Worm (Caenorhabditis elegans) whole organism, late embryonic: Measurements from ENCODE around the gene sre-34.

Experiments used
- C38D4.7 ChIP-seq: fragments of 200-800 bp; sonication (Bioruptor generic); optimal IDR thresholded peaks from 2 replicates; lab custom pipeline; 2018; ENCODE audit warnings: mild to moderate bottlenecking, missing genetic modification characterization, moderate library complexity, missing compliant biosample characterization
- F13H6.1 ChIP-seq: sonication (generic microtip); optimal IDR thresholded peaks from 2 replicates; lab custom pipeline; 2016; ENCODE audit warnings: missing genetic modification characterization, missing compliant biosample characterization
- K09A11.1 ChIP-seq: sonication (generic microtip); optimal IDR thresholded peaks from 2 replicates; lab custom pipeline; 2017; ENCODE audit warnings: antibody characterized with exemption, mild to moderate bottlenecking, missing genetic modification characterization, missing compliant biosample characterization; ENCODE audit not compliant: insufficient read depth
- ahr-1 ChIP-seq: sonication (generic microtip); optimal IDR thresholded peaks from 2 replicates; lab custom pipeline; 2016; ENCODE audit warnings: missing genetic modification characterization, missing compliant biosample characterization
- ama-1 ChIP-seq: fragments of 150-350 bp; optimal IDR thresholded peaks from 2 replicates; lab custom pipeline; 2014
- ceh-14 ChIP-seq: sonication (generic microtip); optimal IDR thresholded peaks from 2 replicates; lab custom pipeline; 2016; ENCODE audit warnings: missing genotype, missing genetic modification characterization, missing compliant biosample characterization
- ceh-19 ChIP-seq: fragments of 200-800 bp; sonication (Bioruptor generic); optimal IDR thresholded peaks from 2 replicates; lab custom pipeline; 2018; ENCODE audit warnings: mild to moderate bottlenecking, missing genetic modification characterization, missing compliant biosample characterization
- ceh-2 ChIP-seq: sonication (generic microtip); optimal IDR thresholded peaks from 2 replicates; lab custom pipeline; 2016; ENCODE audit warnings: missing genotype, missing genetic modification characterization, missing compliant biosample characterization
- ceh-22 ChIP-seq: sonication (generic microtip); optimal IDR thresholded peaks from 2 replicates; lab custom pipeline; 2017; ENCODE audit warnings: missing biosample characterization, missing genetic modification characterization
- ceh-24 ChIP-seq: sonication (generic microtip); optimal IDR thresholded peaks from 2 replicates; lab custom pipeline; 2016; ENCODE audit warnings: mild to moderate bottlenecking, missing genetic modification characterization, missing compliant biosample characterization
- ceh-31 ChIP-seq: sonication (generic microtip); optimal IDR thresholded peaks from 2 replicates; lab custom pipeline; 2016; ENCODE audit warnings: missing genetic modification characterization, missing compliant biosample characterization
- ceh-34 ChIP-seq: sonication (generic microtip); optimal IDR thresholded peaks from 2 replicates; lab custom pipeline; 2016; ENCODE audit warnings: mild to moderate bottlenecking, missing genetic modification characterization, missing compliant biosample characterization
- ceh-48 ChIP-seq: sonication (generic microtip); optimal IDR thresholded peaks from 2 replicates; lab custom pipeline; 2016; ENCODE audit warnings: missing genetic modification characterization, inconsistent platforms, missing compliant biosample characterization
- ceh-6 ChIP-seq: fragments of 200-800 bp; sonication (Bioruptor generic); optimal IDR thresholded peaks from 2 replicates; lab custom pipeline; 2018; ENCODE audit warnings: mild to moderate bottlenecking, missing genetic modification characterization, missing compliant biosample characterization
- dmd-4 ChIP-seq: sonication (generic microtip); optimal IDR thresholded peaks from 2 replicates; lab custom pipeline; 2016; ENCODE audit warnings: borderline replicate concordance, missing genetic modification characterization, missing compliant biosample characterization
- dve-1 ChIP-seq: sonication (generic microtip); optimal IDR thresholded peaks from 2 replicates; lab custom pipeline; 2017; ENCODE audit warnings: antibody characterized with exemption, mild to moderate bottlenecking, missing genetic modification characterization, missing compliant biosample characterization
- elt-2 ChIP-seq: sonication (generic microtip); optimal IDR thresholded peaks from 2 replicates; lab custom pipeline; 2016; ENCODE audit warnings: missing genetic modification reagents, missing genetic modification characterization, missing compliant biosample characterization
- ets-4 ChIP-seq: sonication (generic microtip); optimal IDR thresholded peaks from 2 replicates; lab custom pipeline; 2016; ENCODE audit warnings: missing genetic modification characterization, missing compliant biosample characterization
- fax-1 ChIP-seq: sonication (generic microtip); optimal IDR thresholded peaks from 2 replicates; lab custom pipeline; 2016; ENCODE audit warnings: missing genotype, missing genetic modification characterization, missing compliant biosample characterization
- gmeb-2 ChIP-seq: sonication (generic microtip); optimal IDR thresholded peaks from 2 replicates; lab custom pipeline; 2016; ENCODE audit warnings: missing genetic modification characterization, inconsistent platforms, missing compliant biosample characterization
- lim-6 ChIP-seq: sonication (generic microtip); optimal IDR thresholded peaks from 2 replicates; lab custom pipeline; 2016; ENCODE audit warnings: missing genetic modification characterization, missing compliant biosample characterization
- lin-11 ChIP-seq: fragments of 200-800 bp; sonication (Bioruptor generic); optimal IDR thresholded peaks from 2 replicates; lab custom pipeline; 2018; ENCODE audit warnings: mild to moderate bottlenecking, missing genetic modification characterization, missing compliant biosample characterization
- madf-2 ChIP-seq: sonication (generic microtip); optimal IDR thresholded peaks from 2 replicates; lab custom pipeline; 2017; ENCODE audit warnings: missing genetic modification characterization, missing compliant biosample characterization
- mec-3 ChIP-seq: sonication (generic microtip); optimal IDR thresholded peaks from 2 replicates; lab custom pipeline; 2016; ENCODE audit warnings: borderline replicate concordance, missing genetic modification characterization, missing compliant biosample characterization
- nfya-1 ChIP-seq: sonication (generic microtip); optimal IDR thresholded peaks from 2 replicates; lab custom pipeline; 2017; ENCODE audit warnings: missing genetic modification characterization, mild to moderate bottlenecking, missing compliant biosample characterization, antibody characterized with exemption, moderate library complexity
- nhr-11 ChIP-seq: fragments of 150-350 bp; optimal IDR thresholded peaks from 2 replicates; lab custom pipeline; 2014; ENCODE audit warnings: missing biosample characterization, missing genetic modification characterization
- pag-3 ChIP-seq: sonication (generic microtip); optimal IDR thresholded peaks from 2 replicates; lab custom pipeline; 2016; ENCODE audit warnings: missing compliant biosample characterization, missing genetic modification characterization, borderline replicate concordance
- pat-9 ChIP-seq: fragments of 200-800 bp; sonication (Bioruptor generic); optimal IDR thresholded peaks from 2 replicates; lab custom pipeline; 2018; ENCODE audit warnings: mild to moderate bottlenecking, missing genetic modification characterization, moderate library complexity, missing compliant biosample characterization
- pax-1 ChIP-seq: fragments of 150-350 bp; optimal IDR thresholded peaks from 2 replicates; lab custom pipeline; 2014; ENCODE audit warnings: missing biosample characterization, missing genetic modification characterization
- pros-1 ChIP-seq: fragments of 150-350 bp; optimal IDR thresholded peaks from 2 replicates; lab custom pipeline; 2014; ENCODE audit warnings: missing biosample characterization, missing genetic modification reagents, missing genetic modification characterization
- rnt-1 ChIP-seq: sonication (generic microtip); optimal IDR thresholded peaks from 2 replicates; lab custom pipeline; 2016; ENCODE audit warnings: missing genetic modification characterization, missing compliant biosample characterization
- sdc-2 ChIP-seq: sonication (generic microtip); optimal IDR thresholded peaks from 2 replicates; lab custom pipeline; 2016; ENCODE audit warnings: missing genotype, missing genetic modification characterization, missing compliant biosample characterization
- sox-2 ChIP-seq: fragments of 200-800 bp; sonication (Bioruptor generic); IDR thresholded peaks from 2 replicates; pipeline ENCODE4 v1.3.6; 2022; ENCODE audit warnings: missing genetic modification reagents, missing genetic modification characterization, missing compliant biosample characterization
- sox-4 ChIP-seq: sonication (generic microtip); optimal IDR thresholded peaks from 2 replicates; lab custom pipeline; 2017; ENCODE audit warnings: mild to moderate bottlenecking, missing genetic modification characterization, inconsistent platforms, missing compliant biosample characterization
- tbx-2 ChIP-seq: sonication (generic microtip); optimal IDR thresholded peaks from 2 replicates; lab custom pipeline; 2016; ENCODE audit warnings: missing genetic modification characterization, missing compliant biosample characterization
- ttx-3 ChIP-seq: sonication (generic microtip); optimal IDR thresholded peaks from 2 replicates; lab custom pipeline; 2016; ENCODE audit warnings: missing genetic modification reagents, missing genetic modification characterization, missing compliant biosample characterization
- unc-42 ChIP-seq: sonication (generic microtip); optimal IDR thresholded peaks from 2 replicates; lab custom pipeline; 2016; ENCODE audit warnings: missing genotype, missing genetic modification characterization, missing compliant biosample characterization
- unc-55 ChIP-seq: sonication (generic microtip); optimal IDR thresholded peaks from 2 replicates; lab custom pipeline; 2017; ENCODE audit warnings: missing biosample characterization, missing genetic modification reagents, missing genetic modification characterization
- unc-86 ChIP-seq: sonication (generic microtip); optimal IDR thresholded peaks from 2 replicates; lab custom pipeline; 2016; ENCODE audit warnings: missing genetic modification characterization, missing compliant biosample characterization

Gene sre-34

DNA sequence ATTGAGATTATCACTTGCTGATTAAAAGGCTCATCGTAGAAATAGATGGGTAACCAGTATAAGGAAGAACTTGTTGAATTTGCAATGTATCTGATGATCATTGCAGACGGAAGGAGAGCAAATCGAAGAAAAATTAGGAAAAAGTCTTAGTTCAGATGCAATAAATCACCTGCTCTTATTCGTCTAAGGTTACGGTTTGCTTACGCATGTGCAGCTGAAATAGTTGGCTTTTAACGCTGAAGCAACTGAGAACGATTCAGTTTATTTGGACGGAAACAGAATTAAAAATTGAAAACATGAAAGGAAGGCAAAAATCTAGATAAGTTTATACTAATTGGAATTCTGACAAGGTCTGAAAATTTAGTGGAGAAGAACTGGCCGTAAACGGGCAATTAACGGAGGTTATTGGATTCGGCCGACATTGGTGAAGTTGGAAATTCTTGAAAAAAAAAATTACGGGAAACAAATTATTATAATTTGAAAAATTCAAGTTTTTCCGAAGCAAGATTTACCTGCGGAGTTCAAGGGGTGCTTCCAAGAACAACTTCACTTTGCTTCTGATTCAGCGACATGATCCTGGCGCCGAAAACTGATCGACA lies 2.9 kb downstream of the sre-34 start, which contains the start of the genes sre-35 and sre-33:
Gene sre-35 (minus strand): TSS at position 101 of the 599 bp plus-strand sequence.
Gene sre-33 (plus strand): TSS at position 549 of the 599 bp plus-strand sequence.
- TF ChIP-seq pros-1, result no peak
- TF ChIP-seq unc-86 (tag; lab: Kevin White, UChicago), result no peak
- TF ChIP-seq ceh-19 (GFP tag; lab: Kevin White, UChicago), result no peak
- TF ChIP-seq ahr-1 (tag; lab: Kevin White, UChicago), result no peak
- no peak for TF ChIP-seq dve-1 (tag; lab: Kevin White, UChicago)
- no peak for TF ChIP-seq sox-2 (GFP tag; lab: Robert Waterston, UW)
- TF ChIP-seq elt-2 (tag; lab: Kevin White, UChicago), result no peak
- TF ChIP-seq mec-3 (tag; lab: Kevin White, UChicago), result no peak
- no peak for TF ChIP-seq lim-6 (tag; lab: Kevin White, UChicago)
- no peak for TF ChIP-seq dmd-4
- no peak for TF ChIP-seq F13H6.1 (tag; lab: Kevin White, UChicago)
- no peak for TF ChIP-seq ceh-14 (tag; lab: Kevin White, UChicago)
- no peak for TF ChIP-seq ceh-22 (tag; lab: Kevin White, UChicago)
- no peak for TF ChIP-seq rnt-1
- no peak for TF ChIP-seq ceh-34 (tag; lab: Kevin White, UChicago)
- no peak for TF ChIP-seq ceh-48 (tag; lab: Kevin White, UChicago)
- no peak for TF ChIP-seq lin-11 (tag; lab: Kevin White, UChicago)
- TF ChIP-seq, all 69 proteins: peak for 0

DNA sequence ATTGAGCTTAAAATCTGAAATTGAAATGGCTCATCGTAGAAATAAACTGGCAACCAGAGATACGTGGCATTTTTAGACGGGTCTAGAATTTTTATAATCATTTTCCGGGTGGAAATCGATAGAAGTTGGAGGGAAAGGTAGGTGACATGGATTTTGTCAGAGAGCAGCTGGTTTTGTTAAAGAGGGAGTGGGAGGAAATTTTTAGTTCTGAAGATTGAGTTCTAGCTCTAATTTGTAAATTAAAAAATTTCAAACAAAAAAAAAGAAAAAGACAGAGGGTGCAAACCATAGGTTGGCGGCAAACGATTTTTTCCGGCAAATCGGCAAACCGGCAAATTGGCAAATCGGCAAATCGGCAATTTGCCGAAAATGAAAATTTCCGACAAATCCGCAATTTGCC lies 6.7 kb downstream of the sre-34 start, which contains the start of gene sre-32:
Gene sre-32 (minus strand): TSS at position 101 of the 400 bp plus-strand sequence.
- TF ChIP-seq pros-1, result no peak
- TF ChIP-seq madf-2 (tag; lab: Kevin White, UChicago), result no peak
- no peak for TF ChIP-seq ttx-3 (tag; lab: Kevin White, UChicago)
- TF ChIP-seq sdc-2 (tag; lab: Kevin White, UChicago), result no peak
- TF ChIP-seq ceh-24 (tag; lab: Kevin White, UChicago), result no peak
- TF ChIP-seq C38D4.7, result no peak
- no peak for TF ChIP-seq lin-11 (tag; lab: Kevin White, UChicago)
- no peak for TF ChIP-seq ceh-2 (tag; lab: Kevin White, UChicago)
- no peak for TF ChIP-seq pag-3 (tag; lab: Kevin White, UChicago)
- TF ChIP-seq ets-4 (tag; lab: Kevin White, UChicago), result no peak
- no peak for TF ChIP-seq sox-4
- TF ChIP-seq tbx-2 (tag; lab: Kevin White, UChicago), result no peak
- no peak for TF ChIP-seq K09A11.1 (tag; lab: Kevin White, UChicago)
- TF ChIP-seq ceh-19 (GFP tag; lab: Kevin White, UChicago), result no peak
- no peak for TF ChIP-seq pax-1 (tag; lab: Kevin White, UChicago)
- TF ChIP-seq nfya-1, result no peak
- TF ChIP-seq ceh-6 (GFP tag; lab: Kevin White, UChicago), result no peak

DNA sequence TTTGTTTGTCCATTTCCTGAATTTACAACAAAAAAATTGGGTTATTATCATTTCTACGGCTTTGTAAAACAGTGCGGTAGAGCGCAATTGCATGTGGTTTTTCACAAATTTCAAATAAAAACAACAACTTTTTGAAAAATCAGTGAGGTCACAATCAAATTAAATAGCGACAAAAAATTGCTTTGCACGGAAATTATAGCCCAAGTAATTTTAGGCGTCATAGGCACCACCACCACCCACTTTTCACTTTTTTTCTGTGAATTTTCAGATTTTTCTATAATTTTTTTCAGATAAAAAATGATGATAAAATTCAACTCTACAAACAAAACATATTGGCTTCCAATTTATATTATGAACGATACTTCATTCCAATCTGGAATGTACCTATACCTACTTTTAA lies 7.3 kb downstream of the sre-34 start, which contains the start of gene sre-38:
Gene sre-38 (plus strand): TSS at position 301 of the 400 bp plus-strand sequence.
- TF ChIP-seq ceh-22 (tag; lab: Kevin White, UChicago), result no peak
- TF ChIP-seq lin-11 (tag; lab: Kevin White, UChicago), result no peak
- TF ChIP-seq K09A11.1 (tag; lab: Kevin White, UChicago), result no peak
- no peak for TF ChIP-seq ceh-24 (tag; lab: Kevin White, UChicago)
- TF ChIP-seq nhr-11 (tag; lab: Kevin White, UChicago), result no peak
- TF ChIP-seq unc-55 (GFP tag; lab: Kevin White, UChicago), result no peak
- TF ChIP-seq ceh-34 (tag; lab: Kevin White, UChicago), result no peak
- TF ChIP-seq fax-1, result no peak
- no peak for TF ChIP-seq gmeb-2 (tag; lab: Kevin White, UChicago)
- no peak for TF ChIP-seq mec-3 (tag; lab: Kevin White, UChicago)
- no peak for TF ChIP-seq pat-9 (tag; lab: Kevin White, UChicago)
- no peak for TF ChIP-seq ceh-31
- TF ChIP-seq ama-1, result no peak
- TF ChIP-seq sdc-2 (tag; lab: Kevin White, UChicago), result no peak
- TF ChIP-seq unc-42, result no peak
